Worm (Caenorhabditis elegans): ENCODE measurements around the gene dpy-11.

ce11 chrV:6476026-6476425, 39.0 kb downstream of the dpy-11 start:
- TF ChIP-seq ama-1 (optimal IDR thresholded peaks at IDR 0.05) (no peak), ceh-13 (GFP tag; optimal IDR thresholded peaks at IDR 0.05) (no peak), hmg-4 (GFP tag; optimal IDR thresholded peaks at IDR 0.05) (no peak), flt-1 (GFP tag; IDR thresholded peaks at IDR 0.05) (no peak)
